Fruit fly (Drosophila melanogaster) whole organism, adult: ENCODE measurements around the gene CG11353.

Experiments used
- CG11617 ChIP-seq: fragments of 200-800 bp; sonication (Bioruptor generic); optimal IDR thresholded peaks from 2 replicates; lab custom pipeline; 2017; ENCODE audit warnings: mild to moderate bottlenecking, missing biosample characterization, missing genetic modification reagents, missing genetic modification characterization
- CG12768 ChIP-seq: fragments of 200-800 bp; sonication (Bioruptor generic); optimal IDR thresholded peaks from 2 replicates; lab custom pipeline; 2017; ENCODE audit warnings: missing biosample characterization, missing genetic modification characterization, mild to moderate bottlenecking, moderate library complexity, missing genetic modification reagents
- CG14711 ChIP-seq: fragments of 200-800 bp; sonication (Bioruptor generic); optimal IDR thresholded peaks from 2 replicates; lab custom pipeline; 2018; ENCODE audit warnings: missing biosample characterization, mild to moderate bottlenecking, missing genetic modification characterization, moderate library complexity
- CG1620 ChIP-seq: fragments of 200-800 bp; sonication (Bioruptor generic); optimal IDR thresholded peaks from 2 replicates; lab custom pipeline; 2016; ENCODE audit warnings: missing biosample characterization, missing genetic modification characterization
- CG33017 ChIP-seq: fragments of 200-800 bp; sonication (Bioruptor generic); optimal IDR thresholded peaks from 2 replicates; lab custom pipeline; 2018; ENCODE audit warnings: missing biosample characterization, mild to moderate bottlenecking, missing genetic modification characterization, moderate library complexity
- CG5204 ChIP-seq: fragments of 200-800 bp; sonication (Bioruptor generic); optimal IDR thresholded peaks from 2 replicates; lab custom pipeline; 2016; ENCODE audit warnings: missing biosample characterization, missing genetic modification characterization
- CG7045 ChIP-seq: fragments of 200-800 bp; sonication (Bioruptor generic); optimal IDR thresholded peaks from 2 replicates; lab custom pipeline; 2017; ENCODE audit warnings: missing biosample characterization, mild to moderate bottlenecking, missing genetic modification characterization
- CG7101 ChIP-seq: fragments of 200-800 bp; sonication (Bioruptor generic); optimal IDR thresholded peaks from 2 replicates; lab custom pipeline; 2018; ENCODE audit warnings: missing biosample characterization, mild to moderate bottlenecking, missing genetic modification characterization, moderate library complexity
- Clk ChIP-seq: fragments of 200-800 bp; sonication (Bioruptor generic); optimal IDR thresholded peaks from 2 replicates; lab custom pipeline; 2017; ENCODE audit warnings: missing biosample characterization, missing genetic modification characterization
- Crg-1 ChIP-seq: fragments of 200-800 bp; sonication (Bioruptor generic); optimal IDR thresholded peaks from 2 replicates; lab custom pipeline; 2016; ENCODE audit warnings: missing biosample characterization, missing genetic modification characterization
- Hr96 ChIP-seq: fragments of 200-800 bp; sonication (Bioruptor generic); optimal IDR thresholded peaks from 2 replicates; lab custom pipeline; 2016; ENCODE audit warnings: missing biosample characterization, missing genetic modification characterization
- Mnt ChIP-seq: fragments of 200-800 bp; sonication (Bioruptor generic); optimal IDR thresholded peaks from 2 replicates; lab custom pipeline; 2016; ENCODE audit warnings: missing biosample characterization, mild to moderate bottlenecking, missing genetic modification characterization
- bab1 ChIP-seq: fragments of 200-800 bp; sonication (Bioruptor generic); optimal IDR thresholded peaks from 3 replicates; lab custom pipeline; 2019; ENCODE audit warnings: missing biosample characterization, mild to moderate bottlenecking, missing genetic modification characterization, moderate library complexity
- cic ChIP-seq: fragments of 200-800 bp; sonication (Bioruptor generic); optimal IDR thresholded peaks from 2 replicates; lab custom pipeline; 2017; ENCODE audit warnings: missing biosample characterization, mild to moderate bottlenecking, missing genetic modification characterization, moderate library complexity
- cnc ChIP-seq, 2 experiments: fragments of >200 bp; optimal IDR thresholded peaks; 2 replicates each; lab custom pipeline; 2017
- kay ChIP-seq: fragments of 200-800 bp; sonication (Bioruptor generic); peaks from one replicate; lab custom pipeline; 2016; ENCODE audit warnings: missing biosample characterization, missing genetic modification characterization, borderline replicate concordance
- ovo ChIP-seq: fragments of 200-800 bp; sonication (Bioruptor generic); optimal IDR thresholded peaks from 2 replicates; lab custom pipeline; 2016; ENCODE audit warnings: missing biosample characterization, missing genetic modification characterization
- pad ChIP-seq: fragments of 200-800 bp; sonication (Bioruptor generic); optimal IDR thresholded peaks from 3 replicates; lab custom pipeline; 2017; ENCODE audit warnings: missing biosample characterization, missing genetic modification characterization, mild to moderate bottlenecking, moderate library complexity, missing genetic modification reagents
- tj ChIP-seq: fragments of 200-800 bp; sonication (Bioruptor generic); optimal IDR thresholded peaks from 3 replicates; lab custom pipeline; 2017; ENCODE audit warnings: missing biosample characterization, mild to moderate bottlenecking, missing genetic modification characterization, moderate library complexity
- toe ChIP-seq: fragments of 200-800 bp; sonication (Bioruptor generic); optimal IDR thresholded peaks from 2 replicates; lab custom pipeline; 2016; ENCODE audit warnings: missing biosample characterization, missing genetic modification characterization

CG11353 gene

DNA sequence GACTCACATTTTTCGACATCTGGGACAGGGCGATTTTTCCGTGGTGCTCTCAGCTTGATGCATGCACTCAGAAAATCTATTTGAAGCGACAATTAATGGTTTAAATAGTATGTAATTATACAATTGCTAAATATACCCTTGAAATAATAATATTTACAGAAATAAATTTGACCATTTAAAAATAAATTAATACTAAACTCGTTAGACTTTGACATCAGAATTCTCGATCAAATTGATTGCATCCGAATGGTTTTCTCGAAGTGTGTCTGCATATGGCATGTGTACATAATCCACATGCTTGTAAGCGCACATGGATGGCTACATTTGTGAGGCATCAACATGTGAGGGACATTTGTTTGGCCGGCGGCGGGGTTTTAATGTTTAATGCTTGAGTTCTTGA lies 13.7 kb downstream of the CG11353 start:
- TF ChIP-seq CG1620: no peak
- TF ChIP-seq Mnt (GFP tag; lab: Kevin White, UChicago): no peak
- no peak for TF ChIP-seq ovo
- TF ChIP-seq cic (GFP tag; lab: Kevin White, UChicago): no peak
- TF ChIP-seq cnc (optimal IDR thresholded peaks at IDR 0.05; lab: Kevin White, UChicago): no peak

dm6 chr3L:4548380-4548779 lies 15.4 kb downstream of the CG11353 start:
- TF ChIP-seq kay (GFP tag; lab: Kevin White, UChicago) (no peak), CG7045 (no peak), CG5204 (GFP tag; lab: Kevin White, UChicago) (no peak), cnc (optimal IDR thresholded peaks at IDR 0.05; lab: Kevin White, UChicago) (no peak), CG14711 (no peak), pad (GFP tag; lab: Kevin White, UChicago) (no peak), CG33017 (tag; lab: Kevin White, UChicago) (no peak), Hr96 (no peak), CG7101 (tag; lab: Kevin White, UChicago) (no peak), tj (GFP tag; lab: Kevin White, UChicago) (no peak), Mnt (GFP tag; lab: Kevin White, UChicago) (no peak)

DNA sequence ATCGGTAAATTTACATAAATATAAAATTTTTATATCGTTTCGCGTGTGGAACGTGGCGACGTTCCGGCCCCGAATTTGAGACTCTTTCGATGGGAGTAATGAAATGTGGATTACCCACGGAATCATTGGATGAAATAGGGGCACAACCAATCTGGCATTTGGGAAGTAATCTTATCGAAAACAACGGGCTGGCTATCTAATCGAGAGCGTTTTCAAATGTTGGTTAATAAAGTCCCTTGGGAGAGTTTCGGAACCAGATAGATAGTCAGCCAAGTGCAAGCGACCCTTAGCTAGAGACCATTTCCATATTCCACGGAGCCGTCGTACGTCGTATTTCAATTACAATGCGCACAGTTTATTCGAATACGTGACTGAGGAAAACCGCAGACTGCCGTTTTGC lies 16.4 kb downstream of the CG11353 start:
- TF ChIP-seq CG11617 (no peak), tj (GFP tag; lab: Kevin White, UChicago) (no peak), CG33017 (tag; lab: Kevin White, UChicago) (no peak), cnc (optimal IDR thresholded peaks at IDR 0.05; lab: Kevin White, UChicago) (no peak), CG5204 (GFP tag; lab: Kevin White, UChicago) (no peak), CG1620 (no peak), Hr96 (no peak), toe (GFP tag; lab: Kevin White, UChicago) (no peak), bab1 (GFP tag; lab: Kevin White, UChicago) (no peak), kay (GFP tag; lab: Kevin White, UChicago) (no peak), CG7101 (tag; lab: Kevin White, UChicago) (no peak), CG7045 (no peak), CG14711 (no peak), pad (GFP tag; lab: Kevin White, UChicago) (no peak), Clk (no peak), ovo (no peak), Mnt (GFP tag; lab: Kevin White, UChicago) (no peak)

- TF ChIP-seq cic (GFP tag; lab: Kevin White, UChicago) (peak; percentile 27), ovo (no peak), CG7045 (no peak)
Measured at dm6 chr3L:4550153-4550802, 17.3 kb downstream of the CG11353 start.

dm6 chr3L:4551810-4552209 lies 18.8 kb downstream of the CG11353 start:
- TF ChIP-seq CG11617: no peak
- no peak for TF ChIP-seq CG1620
- TF ChIP-seq CG33017 (tag; lab: Kevin White, UChicago): no peak
- no peak for TF ChIP-seq toe (GFP tag; lab: Kevin White, UChicago)
- TF ChIP-seq cic (GFP tag; lab: Kevin White, UChicago): no peak
- no peak for TF ChIP-seq Mnt (GFP tag; lab: Kevin White, UChicago)
- TF ChIP-seq tj (GFP tag; lab: Kevin White, UChicago): no peak
- no peak for TF ChIP-seq cnc (optimal IDR thresholded peaks at IDR 0.05; lab: Kevin White, UChicago)
- no peak for TF ChIP-seq CG7045
- no peak for TF ChIP-seq CG12768 (GFP tag; lab: Kevin White, UChicago)
- no peak for TF ChIP-seq ovo
- no peak for TF ChIP-seq Clk
- TF ChIP-seq bab1 (GFP tag; lab: Kevin White, UChicago): no peak
- TF ChIP-seq CG14711: no peak
- TF ChIP-seq kay (GFP tag; lab: Kevin White, UChicago): no peak

- TF ChIP-seq ovo (no peak), CG5204 (GFP tag; lab: Kevin White, UChicago) (no peak), Crg-1 (GFP tag; lab: Kevin White, UChicago) (no peak), cic (GFP tag; lab: Kevin White, UChicago) (no peak), kay (GFP tag; lab: Kevin White, UChicago) (no peak), CG7101 (tag; lab: Kevin White, UChicago) (no peak)
Measured at dm6 chr3L:4553395-4553794, 20.4 kb downstream of the CG11353 start.

dm6 chr3L:4554216-4554615 lies 21.2 kb downstream of the CG11353 start:
- no peak for TF ChIP-seq Crg-1 (GFP tag; lab: Kevin White, UChicago)
- no peak for TF ChIP-seq Mnt (GFP tag; lab: Kevin White, UChicago)
- TF ChIP-seq toe (GFP tag; lab: Kevin White, UChicago): no peak
- TF ChIP-seq cic (GFP tag; lab: Kevin White, UChicago): no peak
- TF ChIP-seq CG11617: no peak
- no peak for TF ChIP-seq cnc (optimal IDR thresholded peaks at IDR 0.05; lab: Kevin White, UChicago)
- no peak for TF ChIP-seq bab1 (GFP tag; lab: Kevin White, UChicago)
- no peak for TF ChIP-seq tj (GFP tag; lab: Kevin White, UChicago)
- no peak for TF ChIP-seq CG5204 (GFP tag; lab: Kevin White, UChicago)
- TF ChIP-seq CG1620: no peak
- TF ChIP-seq CG7101 (tag; lab: Kevin White, UChicago): no peak
